Fruit fly (Drosophila melanogaster) whole organism, embryonic: ENCODE data around the gene Tg.

Source experiments
- B-H2 ChIP-seq: fragments of 200-800 bp; sonication (Bioruptor generic); optimal IDR thresholded peaks from 2 replicates; lab custom pipeline; 2018; ENCODE audit warnings: missing biosample characterization, mild to moderate bottlenecking, missing genetic modification characterization
- Bgb ChIP-seq: fragments of 200-800 bp; sonication (Bioruptor generic); IDR thresholded peaks from 2 replicates; pipeline ENCODE4 v1.3.6; 2022; ENCODE audit warnings: missing biosample characterization, missing genetic modification characterization; ENCODE audit not compliant: partially characterized antibody
- CG10366 ChIP-seq: fragments of 200-800 bp; sonication (Bioruptor generic); IDR thresholded peaks from 2 replicates; pipeline ENCODE4 v1.3.6; 2022; ENCODE audit warnings: missing biosample characterization, missing genetic modification characterization
- CG10462 ChIP-seq: fragments of 200-800 bp; sonication (Bioruptor generic); optimal IDR thresholded peaks from 2 replicates; lab custom pipeline; 2016; ENCODE audit warnings: missing biosample characterization, missing genetic modification characterization
- CG11398 ChIP-seq: fragments of 200-800 bp; sonication (Bioruptor generic); optimal IDR thresholded peaks from 2 replicates; lab custom pipeline; 2016; ENCODE audit warnings: missing biosample characterization, missing genetic modification characterization
- CG13775 ChIP-seq: fragments of 200-800 bp; sonication (Bioruptor generic); optimal IDR thresholded peaks from 3 replicates; lab custom pipeline; 2017; ENCODE audit warnings: missing biosample characterization, mild to moderate bottlenecking, missing genetic modification characterization
- CG1603 ChIP-seq: fragments of 200-800 bp; sonication (Bioruptor generic); optimal IDR thresholded peaks from 2 replicates; lab custom pipeline; 2019; ENCODE audit warnings: missing biosample characterization, mild to moderate bottlenecking, missing genetic modification characterization, moderate library complexity
- CG16813 ChIP-seq: fragments of 200-800 bp; sonication (Bioruptor generic); IDR thresholded peaks from 3 replicates; pipeline ENCODE4 v1.3.6; 2022; ENCODE audit warnings: missing biosample characterization, missing genetic modification characterization; ENCODE audit not compliant: partially characterized antibody
- CG17186 ChIP-seq: fragments of 200-800 bp; sonication (Bioruptor generic); optimal IDR thresholded peaks from 3 replicates; lab custom pipeline; 2017; ENCODE audit warnings: missing biosample characterization, missing genetic modification reagents, missing genetic modification characterization
- CG17361 ChIP-seq: fragments of 200-800 bp; sonication (Bioruptor generic); IDR thresholded peaks from 3 replicates; pipeline ENCODE4 v1.3.6; 2022; ENCODE audit warnings: missing biosample characterization, missing genetic modification characterization
- CG17802 ChIP-seq: fragments of 200-800 bp; sonication (Bioruptor generic); optimal IDR thresholded peaks from 2 replicates; lab custom pipeline; 2018; ENCODE audit warnings: missing biosample characterization, mild to moderate bottlenecking, missing genetic modification characterization, moderate library complexity
- CG17829 ChIP-seq: fragments of 200-800 bp; optimal IDR thresholded peaks from 2 replicates; lab custom pipeline; 2019; ENCODE audit warnings: missing biosample characterization, mild to moderate bottlenecking, missing genetic modification characterization, moderate library complexity
- CG18599 ChIP-seq: fragments of 200-800 bp; sonication (Bioruptor generic); optimal IDR thresholded peaks from 3 replicates; lab custom pipeline; 2017; ENCODE audit warnings: missing biosample characterization, missing genetic modification characterization, mild to moderate bottlenecking, moderate library complexity, missing genetic modification reagents
- CG2120 ChIP-seq: fragments of 200-800 bp; sonication (Bioruptor generic); optimal IDR thresholded peaks from 3 replicates; lab custom pipeline; 2016; ENCODE audit warnings: missing biosample characterization, missing genetic modification characterization
- CG4820 ChIP-seq: fragments of 200-800 bp; sonication (Bioruptor generic); optimal IDR thresholded peaks from 3 replicates; lab custom pipeline; 2016; ENCODE audit warnings: missing biosample characterization, missing genetic modification characterization
- CG5953 ChIP-seq: fragments of 200-800 bp; sonication (Bioruptor generic); IDR thresholded peaks from 2 replicates; pipeline ENCODE4 v1.3.6; 2022; ENCODE audit warnings: missing biosample characterization, missing genetic modification characterization
- CG6272 ChIP-seq: fragments of 200-800 bp; sonication (Bioruptor generic); IDR thresholded peaks from 2 replicates; pipeline ENCODE4 v1.3.6; 2022; ENCODE audit warnings: missing biosample characterization, missing genetic modification characterization
- CG8765 ChIP-seq: fragments of 200-800 bp; sonication (Bioruptor generic); IDR thresholded peaks from 2 replicates; pipeline ENCODE4 v1.3.6; 2022; ENCODE audit warnings: missing biosample characterization, missing genetic modification characterization
- Dll ChIP-seq: fragments of 200-800 bp; sonication (Bioruptor generic); IDR thresholded peaks from 4 replicates; pipeline ENCODE4 v1.3.6; 2022; ENCODE audit warnings: missing biosample characterization, missing genetic modification characterization; ENCODE audit not compliant: partially characterized antibody
- Doc3 ChIP-seq: fragments of 200-800 bp; sonication (Bioruptor generic); IDR thresholded peaks from 3 replicates; pipeline ENCODE4 v1.3.6; 2022; ENCODE audit warnings: missing biosample characterization, missing genetic modification characterization; ENCODE audit not compliant: partially characterized antibody
- Ets65A ChIP-seq: fragments of 200-800 bp; sonication (Bioruptor generic); peaks from one replicate; lab custom pipeline; 2016; ENCODE audit warnings: missing biosample characterization, missing genetic modification characterization
- Fer2 ChIP-seq: fragments of 200-800 bp; sonication (Bioruptor generic); optimal IDR thresholded peaks from 2 replicates; lab custom pipeline; 2018; ENCODE audit warnings: missing biosample characterization, mild to moderate bottlenecking, missing genetic modification characterization, moderate library complexity
- Hr51 ChIP-seq, 2 experiments: fragments of 200-800 bp; sonication (Bioruptor generic); optimal IDR thresholded peaks; 2 replicates in 1 of 2; 3 replicates in 1 of 2; lab custom pipeline; 2016 to 2018; ENCODE audit warnings: missing biosample characterization in 2 of 2, missing genetic modification characterization in 2 of 2, mild to moderate bottlenecking in 1 of 2, moderate library complexity in 1 of 2
- Lhr ChIP-seq: fragments of 200-800 bp; sonication (Bioruptor generic); optimal IDR thresholded peaks from 3 replicates; lab custom pipeline; 2017; ENCODE audit warnings: mild to moderate bottlenecking, missing biosample characterization, missing genetic modification reagents, missing genetic modification characterization
- MESR4 ChIP-seq: fragments of 200-800 bp; sonication (Bioruptor generic); optimal IDR thresholded peaks from 2 replicates; lab custom pipeline; 2018; ENCODE audit warnings: missing biosample characterization, mild to moderate bottlenecking, missing genetic modification characterization, moderate library complexity
- Max ChIP-seq: fragments of 200-800 bp; sonication (Bioruptor generic); optimal IDR thresholded peaks from 2 replicates; lab custom pipeline; 2016; ENCODE audit warnings: missing biosample characterization, mild to moderate bottlenecking, missing genetic modification characterization
- Mrtf ChIP-seq: fragments of 200-800 bp; sonication (Bioruptor generic); IDR thresholded peaks from 3 replicates; pipeline ENCODE4 v1.3.6; 2022; ENCODE audit warnings: missing biosample characterization, missing genetic modification characterization
- Rx ChIP-seq: fragments of 200-800 bp; sonication (Bioruptor generic); IDR thresholded peaks from 2 replicates; pipeline ENCODE4 v1.3.6; 2022; ENCODE audit warnings: missing biosample characterization, missing genetic modification characterization
- Six4 ChIP-seq: fragments of 200-800 bp; sonication (Bioruptor generic); optimal IDR thresholded peaks from 2 replicates; lab custom pipeline; 2016; ENCODE audit warnings: missing biosample characterization, missing genetic modification characterization
- Xrp1 ChIP-seq: fragments of 200-800 bp; sonication (Bioruptor generic); IDR thresholded peaks from 2 replicates; pipeline ENCODE4 v1.3.6; 2022; ENCODE audit warnings: missing biosample characterization, missing genetic modification characterization
- abd-A ChIP-seq: fragments of 200-800 bp; sonication (Bioruptor generic); optimal IDR thresholded peaks from 3 replicates; lab custom pipeline; 2019; ENCODE audit warnings: missing biosample characterization, mild to moderate bottlenecking, missing genetic modification characterization, moderate library complexity
- amos ChIP-seq: fragments of 200-800 bp; sonication (Bioruptor generic); IDR thresholded peaks from 2 replicates; pipeline ENCODE4 v1.3.6; 2022; ENCODE audit warnings: missing biosample characterization, missing genetic modification characterization; ENCODE audit not compliant: partially characterized antibody
- bcd ChIP-seq: fragments of 200-800 bp; sonication (Bioruptor generic); optimal IDR thresholded peaks from 2 replicates; lab custom pipeline; 2017; ENCODE audit warnings: missing biosample characterization, mild to moderate bottlenecking, missing genetic modification characterization
- chm ChIP-seq: fragments of 200-800 bp; sonication (Bioruptor generic); IDR thresholded peaks from 2 replicates; pipeline ENCODE4 v1.3.6; 2022; ENCODE audit warnings: missing biosample characterization, missing genetic modification characterization
- crp ChIP-seq, 2 experiments: fragments of 200-800 bp; sonication (Bioruptor generic); optimal IDR thresholded peaks; 2 replicates in 1 of 2; 3 replicates in 1 of 2; lab custom pipeline; 2017; ENCODE audit warnings: missing biosample characterization in 2 of 2, missing genetic modification characterization in 2 of 2, mild to moderate bottlenecking in 1 of 2, moderate library complexity in 1 of 2
- dmrt11E ChIP-seq: fragments of 200-800 bp; sonication (Bioruptor generic); optimal IDR thresholded peaks from 3 replicates; lab custom pipeline; 2018; ENCODE audit warnings: missing biosample characterization, mild to moderate bottlenecking, missing genetic modification characterization, moderate library complexity
- ems ChIP-seq: fragments of 200-800 bp; sonication (Bioruptor generic); optimal IDR thresholded peaks from 3 replicates; lab custom pipeline; 2016; ENCODE audit warnings: missing biosample characterization, missing genetic modification characterization
- gsb ChIP-seq: fragments of 200-800 bp; sonication (Bioruptor generic); IDR thresholded peaks from 2 replicates; pipeline ENCODE4 v1.3.6; 2022; ENCODE audit warnings: missing biosample characterization, missing genetic modification characterization
- gsb-n ChIP-seq: fragments of 200-800 bp; sonication (Bioruptor generic); optimal IDR thresholded peaks from 3 replicates; lab custom pipeline; 2018; ENCODE audit warnings: missing biosample characterization, mild to moderate bottlenecking, missing genetic modification characterization
- inv ChIP-seq: fragments of 200-800 bp; sonication (Bioruptor generic); IDR thresholded peaks from 2 replicates; pipeline ENCODE4 v1.3.6; 2022; ENCODE audit warnings: missing biosample characterization, missing genetic modification characterization; ENCODE audit not compliant: partially characterized antibody
- ken ChIP-seq: fragments of 200-800 bp; sonication (Bioruptor generic); IDR thresholded peaks from 3 replicates; pipeline ENCODE4 v1.3.6; 2022; ENCODE audit warnings: missing biosample characterization, missing genetic modification characterization
- mam ChIP-seq: fragments of 200-800 bp; sonication (Bioruptor generic); optimal IDR thresholded peaks from 3 replicates; lab custom pipeline; 2016; ENCODE audit warnings: missing biosample characterization, missing genetic modification characterization
- psq ChIP-seq: fragments of 200-800 bp; sonication (Bioruptor generic); optimal IDR thresholded peaks from 2 replicates; lab custom pipeline; 2017; ENCODE audit warnings: missing biosample characterization, missing genetic modification characterization
- shn ChIP-seq: fragments of 200-800 bp; sonication (Bioruptor generic); optimal IDR thresholded peaks from 3 replicates; lab custom pipeline; 2016; ENCODE audit warnings: missing biosample characterization, missing genetic modification characterization
- sima ChIP-seq: fragments of 200-800 bp; sonication (Bioruptor generic); optimal IDR thresholded peaks from 2 replicates; lab custom pipeline; 2016; ENCODE audit warnings: missing biosample characterization, missing genetic modification characterization
- slbo ChIP-seq: fragments of 200-800 bp; sonication (Bioruptor generic); IDR thresholded peaks from 2 replicates; pipeline ENCODE4 v1.3.6; 2022; ENCODE audit warnings: missing biosample characterization, missing genetic modification characterization
- toy ChIP-seq: fragments of 200-800 bp; sonication (Bioruptor generic); IDR thresholded peaks from 2 replicates; pipeline ENCODE4 v1.3.6; 2022; ENCODE audit warnings: missing biosample characterization, missing genetic modification characterization
- trem ChIP-seq: fragments of 200-800 bp; optimal IDR thresholded peaks from 3 replicates; lab custom pipeline; 2019; ENCODE audit warnings: missing biosample characterization, mild to moderate bottlenecking, missing genetic modification characterization, moderate library complexity

Gene Tg

DNA sequence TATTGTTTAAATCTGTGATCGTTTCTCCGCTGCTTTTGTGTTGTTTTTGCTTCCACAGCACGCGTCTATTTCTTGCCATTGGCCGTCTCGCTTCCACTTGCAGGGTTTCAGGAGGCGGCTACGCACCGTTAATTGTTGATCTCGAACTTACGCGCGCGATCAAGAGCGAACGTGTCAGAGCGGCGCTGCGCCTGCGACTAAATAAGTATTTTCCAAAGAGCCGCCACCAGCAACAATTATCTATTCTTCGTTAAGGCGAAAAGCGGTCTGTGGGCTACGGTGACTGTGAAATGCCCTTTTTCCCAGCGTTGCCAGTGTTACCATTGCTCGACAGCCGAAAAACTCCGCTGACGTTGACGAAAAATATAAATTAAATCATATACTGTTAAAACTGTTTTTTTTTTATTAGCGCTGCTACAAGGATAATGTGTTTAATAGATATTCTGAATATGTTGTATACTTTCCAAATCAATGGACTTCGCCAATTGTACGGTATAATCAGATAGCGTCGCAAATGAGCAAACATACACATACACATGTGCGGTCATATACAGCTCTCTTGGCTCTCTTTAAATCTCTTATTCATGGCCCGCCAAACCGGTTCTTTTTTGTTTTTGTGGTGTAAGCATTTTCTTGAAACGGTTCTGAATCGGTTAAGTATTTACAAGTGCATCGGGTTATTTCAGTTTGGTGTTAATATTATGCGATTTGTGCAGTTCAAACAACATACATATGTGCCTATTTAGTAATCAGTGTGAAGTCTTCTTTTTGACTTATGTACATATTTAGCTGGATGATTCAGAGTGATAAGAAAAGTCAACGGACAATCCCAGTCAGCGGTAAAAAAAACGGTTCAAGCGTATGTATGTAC is 17.0 kb upstream of the Tg start, which contains the start of gene pes (continued):
- TF ChIP-seq Six4 (GFP tag; lab: Kevin White, UChicago) (peak; percentile 90), crp (GFP tag; optimal IDR thresholded peaks at IDR 0.05; lab: Kevin White, UChicago) (peak in 1 of 2 experiments; percentile 24), Rx (peak; percentile 91), CG4820 (peak; percentile 92), Ets65A (peak; percentile 98), CG17361 (GFP tag; lab: Robert Waterston, UW) (peak; percentile 96), ems (GFP tag; lab: Kevin White, UChicago) (peak; percentile 94), dmrt11E (peak; percentile 81), CG17186 (GFP tag; lab: Kevin White, UChicago) (peak; percentile 58), Doc3 (no peak), trem (tag; lab: Kevin White, UChicago) (peak; percentile 72), MESR4 (GFP tag; lab: Kevin White, UChicago) (peak; percentile 25), gsb (GFP tag; lab: Robert Waterston, UW) (peak; percentile 84), psq (GFP tag; lab: Kevin White, UChicago) (peak; percentile 71), gsb-n (tag; lab: Kevin White, UChicago) (peak; percentile 98), abd-A (peak; percentile 94), Hr51 (GFP tag; optimal IDR thresholded peaks at IDR 0.05; lab: Kevin White, UChicago) (peak; percentile 90 to 93), CG1603 (peak; percentile 46), CG17829 (peak; percentile 86), CG17802 (peak; percentile 61), sima (GFP tag; lab: Kevin White, UChicago) (peak; percentile 10), Lhr (peak; percentile 68), CG18599 (GFP tag; lab: Kevin White, UChicago) (peak; percentile 97), Max (GFP tag; lab: Kevin White, UChicago) (peak; percentile 95), toy (GFP tag; lab: Robert Waterston, UW) (peak; percentile 84), B-H2 (peak; percentile 65), CG13775 (GFP tag; lab: Kevin White, UChicago) (peak; percentile 90), CG6272 (GFP tag; lab: Robert Waterston, UW) (peak; percentile 87), ken (GFP tag; lab: Robert Waterston, UW) (peak; percentile 51; the same call in 1 of the 3 replicates), Xrp1 (GFP tag; lab: Robert Waterston, UW) (peak; percentile 97), Dll (peak; percentile 27; the same call in 1 of the 4 replicates), amos (no peak; the same call in 1 of the 2 replicates), chm (GFP tag; lab: Robert Waterston, UW) (peak; percentile 80), shn (no peak), CG8765 (peak; percentile 87), CG11398 (GFP tag; lab: Kevin White, UChicago) (peak; percentile 3), CG10462 (peak; percentile 69), inv (peak; percentile 43; the same call in 1 of the 2 replicates), Mrtf (GFP tag; lab: Robert Waterston, UW) (no peak), mam (peak; percentile 91), slbo (GFP tag; lab: Robert Waterston, UW) (peak; percentile 92), Fer2 (tag; lab: Kevin White, UChicago) (peak; percentile 87), CG16813 (GFP tag; lab: Robert Waterston, UW) (no peak), CG2120 (peak; percentile 65), Bgb (GFP tag; lab: Robert Waterston, UW) (peak; percentile 63; the same call in 1 of the 2 replicates), bcd (GFP tag; lab: Kevin White, UChicago) (peak; percentile 95), CG5953 (GFP tag; lab: Robert Waterston, UW) (peak; percentile 75), CG10366 (GFP tag; lab: Robert Waterston, UW) (peak; percentile 94)
